Fruit fly (Drosophila melanogaster) whole organism, embryonic: ENCODE data around the gene Tengl1.
A peak's percentile ranks its signal among the peaks of the same experiment; 100 is the strongest.

Experiments used
- CG10321 ChIP-seq: fragments of 200-800 bp; sonication (Bioruptor generic); IDR thresholded peaks from 2 replicates; pipeline ENCODE4 v1.3.6; 2022; ENCODE audit warnings: missing biosample characterization, missing genetic modification characterization
- CG11085 ChIP-seq: fragments of 200-800 bp; sonication (Bioruptor generic); IDR thresholded peaks from 2 replicates; pipeline ENCODE4 v1.3.6; 2022; ENCODE audit warnings: missing biosample characterization, missing genetic modification characterization
- CG11696 ChIP-seq: fragments of 200-800 bp; sonication (Bioruptor generic); IDR thresholded peaks from 2 replicates; pipeline ENCODE4 v1.3.6; 2022; ENCODE audit warnings: missing biosample characterization, missing genetic modification characterization
- CG12155 ChIP-seq: fragments of 200-800 bp; sonication (Bioruptor generic); optimal IDR thresholded peaks from 3 replicates; lab custom pipeline; 2016; ENCODE audit warnings: missing biosample characterization, missing genetic modification characterization
- CG13296 ChIP-seq: fragments of 200-800 bp; sonication (Bioruptor generic); optimal IDR thresholded peaks from 3 replicates; lab custom pipeline; 2018; ENCODE audit warnings: missing biosample characterization, mild to moderate bottlenecking, missing genetic modification characterization
- CG13894 ChIP-seq: fragments of 200-800 bp; sonication (Bioruptor generic); optimal IDR thresholded peaks from 3 replicates; lab custom pipeline; 2018; ENCODE audit warnings: missing biosample characterization, mild to moderate bottlenecking, missing genetic modification characterization, moderate library complexity
- CG1647 ChIP-seq: fragments of 200-800 bp; sonication (Bioruptor generic); optimal IDR thresholded peaks from 3 replicates; lab custom pipeline; 2016; ENCODE audit warnings: missing biosample characterization, missing genetic modification characterization
- CG33213 ChIP-seq: fragments of 200-800 bp; sonication (Bioruptor generic); optimal IDR thresholded peaks from 3 replicates; lab custom pipeline; 2016; ENCODE audit warnings: missing biosample characterization, missing genetic modification characterization
- CG34422 ChIP-seq: fragments of 200-800 bp; sonication (Bioruptor generic); IDR thresholded peaks from 3 replicates; pipeline ENCODE4 v1.3.6; 2022; ENCODE audit warnings: missing biosample characterization, missing genetic modification characterization
- CG43689 ChIP-seq: fragments of 200-800 bp; sonication (Bioruptor generic); IDR thresholded peaks from 2 replicates; pipeline ENCODE4 v1.3.6; 2022; ENCODE audit warnings: missing biosample characterization, missing genetic modification characterization
- CG4617 ChIP-seq: fragments of 200-800 bp; sonication (Bioruptor generic); optimal IDR thresholded peaks from 3 replicates; lab custom pipeline; 2016; ENCODE audit warnings: missing biosample characterization, missing genetic modification characterization, borderline replicate concordance
- CG5245 ChIP-seq: fragments of 200-800 bp; sonication (Bioruptor generic); optimal IDR thresholded peaks from 3 replicates; lab custom pipeline; 2016; ENCODE audit warnings: missing biosample characterization, missing genetic modification characterization
- CG7839 ChIP-seq: fragments of 200-800 bp; sonication (Bioruptor generic); optimal IDR thresholded peaks from 3 replicates; lab custom pipeline; 2018; ENCODE audit warnings: missing biosample characterization, mild to moderate bottlenecking, missing genetic modification characterization, moderate library complexity
- CG7987 ChIP-seq: fragments of 200-800 bp; sonication (Bioruptor generic); optimal IDR thresholded peaks from 2 replicates; lab custom pipeline; 2018; ENCODE audit warnings: missing biosample characterization, mild to moderate bottlenecking, missing genetic modification characterization, moderate library complexity
- CG8089 ChIP-seq: fragments of 200-800 bp; sonication (Bioruptor generic); optimal IDR thresholded peaks from 3 replicates; lab custom pipeline; 2016; ENCODE audit warnings: missing biosample characterization, missing genetic modification characterization
- CG8765 ChIP-seq: fragments of 200-800 bp; sonication (Bioruptor generic); IDR thresholded peaks from 2 replicates; pipeline ENCODE4 v1.3.6; 2022; ENCODE audit warnings: missing biosample characterization, missing genetic modification characterization
- CrebB ChIP-seq: fragments of 200-800 bp; sonication (Bioruptor generic); optimal IDR thresholded peaks from 3 replicates; lab custom pipeline; 2018; ENCODE audit warnings: missing biosample characterization, mild to moderate bottlenecking, missing genetic modification characterization
- Deaf1 ChIP-seq: fragments of 200-800 bp; optimal IDR thresholded peaks from 3 replicates; lab custom pipeline; 2019; ENCODE audit warnings: missing biosample characterization, mild to moderate bottlenecking, missing genetic modification characterization, moderate library complexity
- Dfd ChIP-seq, 2 experiments: fragments of >200 bp; optimal IDR thresholded peaks; 2 replicates each; lab custom pipeline; 2017; ENCODE audit warnings: missing biosample characterization in 2 of 2, missing genetic modification characterization in 2 of 2
- Doc3 ChIP-seq: fragments of 200-800 bp; sonication (Bioruptor generic); IDR thresholded peaks from 3 replicates; pipeline ENCODE4 v1.3.6; 2022; ENCODE audit warnings: missing biosample characterization, missing genetic modification characterization; ENCODE audit not compliant: partially characterized antibody
- E2f1 ChIP-seq: fragments of 200-800 bp; sonication (Bioruptor generic); IDR thresholded peaks from 2 replicates; pipeline ENCODE4 v1.3.6; 2022; ENCODE audit warnings: missing biosample characterization, missing genetic modification characterization
- Fer1 ChIP-seq: fragments of 200-800 bp; sonication (Bioruptor generic); optimal IDR thresholded peaks from 2 replicates; lab custom pipeline; 2017; ENCODE audit warnings: missing biosample characterization, mild to moderate bottlenecking, missing genetic modification characterization
- HmgZ ChIP-seq: fragments of 200-800 bp; sonication (Bioruptor generic); optimal IDR thresholded peaks from 2 replicates; lab custom pipeline; 2018; ENCODE audit warnings: missing biosample characterization, mild to moderate bottlenecking, missing genetic modification characterization
- Hr39 ChIP-seq: fragments of >200 bp; optimal IDR thresholded peaks from 2 replicates; lab custom pipeline; 2017
- Lpt ChIP-seq: fragments of >200 bp; optimal IDR thresholded peaks from 2 replicates; lab custom pipeline; 2018; ENCODE audit warnings: missing biosample characterization, missing genetic modification characterization
- Mad ChIP-seq: fragments of 200-800 bp; sonication (Bioruptor generic); optimal IDR thresholded peaks from 2 replicates; lab custom pipeline; 2016; ENCODE audit warnings: missing biosample characterization, missing genetic modification characterization
- Mes4 ChIP-seq: fragments of 200-800 bp; sonication (Bioruptor generic); optimal IDR thresholded peaks from 2 replicates; lab custom pipeline; 2016; ENCODE audit warnings: missing biosample characterization, missing genetic modification characterization
- NK7.1 ChIP-seq: fragments of 200-800 bp; sonication (Bioruptor generic); optimal IDR thresholded peaks from 3 replicates; lab custom pipeline; 2016; ENCODE audit warnings: missing biosample characterization, missing genetic modification characterization
- Nf-YB ChIP-seq: fragments of 200-800 bp; sonication (Bioruptor generic); optimal IDR thresholded peaks from 3 replicates; lab custom pipeline; 2019; ENCODE audit warnings: missing biosample characterization, mild to moderate bottlenecking, missing genetic modification characterization, moderate library complexity
- Side ChIP-seq: fragments of 200-800 bp; sonication (Bioruptor generic); optimal IDR thresholded peaks from 2 replicates; lab custom pipeline; 2016; ENCODE audit warnings: missing biosample characterization, missing genetic modification characterization
- Ssrp ChIP-seq: fragments of 200-800 bp; sonication (Bioruptor generic); optimal IDR thresholded peaks from 2 replicates; lab custom pipeline; 2018; ENCODE audit warnings: missing biosample characterization, mild to moderate bottlenecking, missing genetic modification characterization, moderate library complexity
- Usf ChIP-seq: fragments of 200-800 bp; sonication (Bioruptor generic); optimal IDR thresholded peaks from 2 replicates; lab custom pipeline; 2017; ENCODE audit warnings: missing genotype, missing biosample characterization, missing genetic modification characterization
- abd-A ChIP-seq: fragments of 200-800 bp; sonication (Bioruptor generic); optimal IDR thresholded peaks from 3 replicates; lab custom pipeline; 2019; ENCODE audit warnings: missing biosample characterization, mild to moderate bottlenecking, missing genetic modification characterization, moderate library complexity
- aop ChIP-seq: fragments of 200-800 bp; sonication (Bioruptor generic); IDR thresholded peaks from 2 replicates; pipeline ENCODE4 v1.3.6; 2022; ENCODE audit warnings: missing biosample characterization, missing genetic modification characterization
- bab2 ChIP-seq: fragments of 200-800 bp; sonication (Bioruptor generic); optimal IDR thresholded peaks from 2 replicates; lab custom pipeline; 2016; ENCODE audit warnings: missing biosample characterization, missing genetic modification characterization
- bigmax ChIP-seq: fragments of 200-800 bp; sonication (Bioruptor generic); optimal IDR thresholded peaks from 2 replicates; lab custom pipeline; 2018; ENCODE audit warnings: missing biosample characterization, mild to moderate bottlenecking, missing genetic modification characterization
- cas ChIP-seq: fragments of 200-800 bp; sonication (Bioruptor generic); IDR thresholded peaks from 2 replicates; pipeline ENCODE4 v1.3.6; 2022; ENCODE audit warnings: missing biosample characterization, missing genetic modification characterization
- da ChIP-seq: fragments of 200-800 bp; sonication (Bioruptor generic); optimal IDR thresholded peaks from 2 replicates; lab custom pipeline; 2016; ENCODE audit warnings: missing biosample characterization, missing genetic modification characterization
- danr ChIP-seq: fragments of 200-800 bp; sonication (Bioruptor generic); IDR thresholded peaks from 2 replicates; pipeline ENCODE4 v1.3.6; 2022; ENCODE audit warnings: missing biosample characterization, missing genetic modification characterization
- dmrt11E ChIP-seq: fragments of 200-800 bp; sonication (Bioruptor generic); optimal IDR thresholded peaks from 3 replicates; lab custom pipeline; 2018; ENCODE audit warnings: missing biosample characterization, mild to moderate bottlenecking, missing genetic modification characterization, moderate library complexity
- ewg ChIP-seq: fragments of 200-800 bp; sonication (Bioruptor generic); optimal IDR thresholded peaks from 3 replicates; lab custom pipeline; 2017; ENCODE audit warnings: mild to moderate bottlenecking, missing biosample characterization, missing genetic modification reagents, missing genetic modification characterization
- fd96Cb ChIP-seq: fragments of 200-800 bp; sonication (Bioruptor generic); optimal IDR thresholded peaks from 2 replicates; lab custom pipeline; 2018; ENCODE audit warnings: missing biosample characterization, mild to moderate bottlenecking, missing genetic modification characterization, moderate library complexity
- lbe ChIP-seq: fragments of 200-800 bp; sonication (Bioruptor generic); optimal IDR thresholded peaks from 2 replicates; lab custom pipeline; 2016; ENCODE audit warnings: missing biosample characterization, mild to moderate bottlenecking, missing genetic modification characterization
- p53 ChIP-seq: fragments of 200-800 bp; sonication (Bioruptor generic); optimal IDR thresholded peaks from 2 replicates; lab custom pipeline; 2016; ENCODE audit warnings: missing biosample characterization, missing genetic modification characterization
- schlank ChIP-seq: fragments of 200-800 bp; sonication (Bioruptor generic); optimal IDR thresholded peaks from 2 replicates; lab custom pipeline; 2018; ENCODE audit warnings: missing biosample characterization, mild to moderate bottlenecking, missing genetic modification characterization
- shn ChIP-seq: fragments of 200-800 bp; sonication (Bioruptor generic); optimal IDR thresholded peaks from 3 replicates; lab custom pipeline; 2016; ENCODE audit warnings: missing biosample characterization, missing genetic modification characterization
- slou ChIP-seq: fragments of 200-800 bp; sonication (Bioruptor generic); optimal IDR thresholded peaks from 3 replicates; lab custom pipeline; 2016; ENCODE audit warnings: missing biosample characterization, missing genetic modification characterization
- sna ChIP-seq: fragments of 200-800 bp; sonication (Bioruptor generic); IDR thresholded peaks from 2 replicates; pipeline ENCODE4 v1.3.6; 2022; ENCODE audit warnings: missing biosample characterization, missing genetic modification characterization; ENCODE audit not compliant: partially characterized antibody
- sob ChIP-seq: fragments of 200-800 bp; sonication (Bioruptor generic); IDR thresholded peaks from 2 replicates; pipeline ENCODE4 v1.3.6; 2022; ENCODE audit warnings: missing biosample characterization, missing genetic modification characterization
- stwl ChIP-seq: fragments of 200-800 bp; sonication (Bioruptor generic); optimal IDR thresholded peaks from 3 replicates; lab custom pipeline; 2018; ENCODE audit warnings: missing biosample characterization, mild to moderate bottlenecking, missing genetic modification characterization, moderate library complexity
- yki ChIP-seq: fragments of >200 bp; optimal IDR thresholded peaks from 3 replicates; lab custom pipeline; 2018

Tengl1 gene

dm6 chr2L:2202853-2203717 is 37.3 kb downstream of the Tengl1 start (continued):
- TF ChIP-seq Usf (GFP tag; lab: Kevin White, UChicago) = no peak
- TF ChIP-seq CG1647 (GFP tag; lab: Kevin White, UChicago) = peak; percentile 8
- no peak for TF ChIP-seq yki (lab: Kevin White, UChicago)
- no peak for TF ChIP-seq Mes4 (GFP tag; lab: Kevin White, UChicago)
- no peak for TF ChIP-seq CG4617 (GFP tag; lab: Kevin White, UChicago)
- no peak for TF ChIP-seq CrebB (tag; lab: Kevin White, UChicago)
- 0 out of 2 replicates have a peak, but pooled peaks have one; percentile 23 for TF ChIP-seq CG11696
- TF ChIP-seq HmgZ (tag; lab: Kevin White, UChicago) = no peak
- no peak for TF ChIP-seq Dfd (GFP tag; optimal IDR thresholded peaks at IDR 0.05; lab: Kevin White, UChicago)
- no peak for TF ChIP-seq ewg
- TF ChIP-seq CG12155 (GFP tag; lab: Kevin White, UChicago) = no peak
- no peak for TF ChIP-seq cas (GFP tag; lab: Robert Waterston, UW)
- peak; percentile 38; the same call in 1 of the 2 replicates for TF ChIP-seq sna
- no peak; the same call in 1 of the 2 replicates for TF ChIP-seq aop (GFP tag; lab: Robert Waterston, UW)
- no peak for TF ChIP-seq schlank (tag; lab: Kevin White, UChicago)
- TF ChIP-seq bigmax (GFP tag; lab: Kevin White, UChicago) = no peak
- peak; percentile 26 for TF ChIP-seq Nf-YB (GFP tag; lab: Kevin White, UChicago)
- TF ChIP-seq CG8089 (GFP tag; lab: Kevin White, UChicago) = no peak
- no peak for TF ChIP-seq bab2
- no peak for TF ChIP-seq shn
- TF ChIP-seq Lpt (GFP tag; lab: Kevin White, UChicago) = no peak
- no peak for TF ChIP-seq CG7839 (tag; lab: Kevin White, UChicago)
- no peak for TF ChIP-seq Doc3
- TF ChIP-seq stwl (tag; lab: Kevin White, UChicago) = no peak
- no peak for TF ChIP-seq CG43689 (GFP tag; lab: Robert Waterston, UW)
- no peak for TF ChIP-seq CG5245 (GFP tag; lab: Kevin White, UChicago)
- TF ChIP-seq danr (GFP tag; lab: Robert Waterston, UW) = no peak
- no peak for TF ChIP-seq CG13296 (GFP tag; lab: Kevin White, UChicago)
- no peak for TF ChIP-seq CG11085 (GFP tag; lab: Robert Waterston, UW)
- TF ChIP-seq dmrt11E (tag; lab: Kevin White, UChicago) = no peak
- TF ChIP-seq Side (GFP tag; lab: Kevin White, UChicago) = no peak
- peak; percentile 53 for TF ChIP-seq Deaf1 (tag; lab: Kevin White, UChicago)
- peak; percentile 46; the same call in 1 of the 2 replicates for TF ChIP-seq CG10321 (GFP tag; lab: Robert Waterston, UW)
- TF ChIP-seq E2f1 = no peak
- no peak for TF ChIP-seq Mad (GFP tag; lab: Kevin White, UChicago)
- no peak for TF ChIP-seq Ssrp
- no peak for TF ChIP-seq slou (GFP tag; lab: Kevin White, UChicago)
- no peak for TF ChIP-seq CG33213 (GFP tag; lab: Kevin White, UChicago)
- peak; percentile 69; the same call in 1 of the 3 replicates for TF ChIP-seq CG34422 (GFP tag; lab: Robert Waterston, UW)
- TF ChIP-seq NK7.1 (GFP tag; lab: Kevin White, UChicago) = no peak
- peak; percentile 43 for TF ChIP-seq CG13894 (tag; lab: Kevin White, UChicago)
- TF ChIP-seq Fer1 = no peak
- TF ChIP-seq sob (GFP tag; lab: Robert Waterston, UW) = peak; percentile 33; the same call in 1 of the 2 replicates
- TF ChIP-seq CG7987 (GFP tag; lab: Kevin White, UChicago) = peak; percentile 36
- TF ChIP-seq Hr39 = no peak
- no peak for TF ChIP-seq CG8765 (GFP tag; lab: Robert Waterston, UW)
- TF ChIP-seq fd96Cb (tag; lab: Kevin White, UChicago) = no peak
- TF ChIP-seq p53 (GFP tag; lab: Kevin White, UChicago) = no peak
- peak; percentile 27 for TF ChIP-seq lbe
- no peak for TF ChIP-seq da (GFP tag; lab: Kevin White, UChicago)
- peak; percentile 88 for TF ChIP-seq abd-A
